Fruit fly (Drosophila melanogaster): ENCODE measurements around the gene CG12729.

The CG12729 gene

dm6 chrX:5873164-5873563 lies 28.1 kb downstream of the CG12729 start, which contains the start of gene GAA1 (continued):
- TF ChIP-seq CG2678 (tag; optimal IDR thresholded peaks at IDR 0.05) (no peak), CG1024 (GFP tag; IDR thresholded peaks at IDR 0.05) (no peak), onecut (GFP tag; IDR thresholded peaks at IDR 0.05) (no peak), psq (GFP tag; optimal IDR thresholded peaks at IDR 0.05) (no peak), CG33557 (GFP tag; optimal IDR thresholded peaks at IDR 0.05) (no peak), Mad (GFP tag; optimal IDR thresholded peaks at IDR 0.05) (no peak), Med (GFP tag) (peak; percentile 40), da (GFP tag; optimal IDR thresholded peaks at IDR 0.05) (no peak), CTCF (GFP tag; optimal IDR thresholded peaks at IDR 0.05) (no peak), CG14965 (GFP tag; optimal IDR thresholded peaks at IDR 0.05; ENCODE audit: borderline replicate concordance) (no peak), CG2120 (GFP tag; optimal IDR thresholded peaks at IDR 0.05) (peak; percentile 26), CG4360 (GFP tag; IDR thresholded peaks at IDR 0.05) (peak; percentile 64; the same call in 1 of the 2 replicates), ap (GFP tag; IDR thresholded peaks at IDR 0.05) (no peak), slbo (GFP tag; IDR thresholded peaks at IDR 0.05) (peak; percentile 43; the same call in 1 of the 2 replicates), wdn (GFP tag; IDR thresholded peaks at IDR 0.05) (no peak), CG4707 (GFP tag; optimal IDR thresholded peaks at IDR 0.05) (no peak), CG16779 (GFP tag; IDR thresholded peaks at IDR 0.05) (no peak), CG15269 (tag; optimal IDR thresholded peaks at IDR 0.05) (no peak), CG17829 (tag; optimal IDR thresholded peaks at IDR 0.05) (peak; percentile 17), CG31365 (tag; optimal IDR thresholded peaks at IDR 0.05) (no peak), CG12391 (tag; optimal IDR thresholded peaks at IDR 0.05) (peak; percentile 44), CG8388 (GFP tag; optimal IDR thresholded peaks at IDR 0.05) (no peak), Meics (GFP tag; optimal IDR thresholded peaks at IDR 0.05) (no peak), CG14014 (GFP tag; IDR thresholded peaks at IDR 0.05) (no peak), esg (GFP tag; conservative IDR thresholded peaks at IDR 0.05) (no peak), CG10274 (GFP tag; optimal IDR thresholded peaks at IDR 0.05) (no peak), hbn (GFP tag; IDR thresholded peaks at IDR 0.05; ENCODE audit: partially characterized antibody) (peak; percentile 78), sob (GFP tag; IDR thresholded peaks at IDR 0.05) (no peak), Ets65A (GFP tag) (no peak), Asciz (GFP tag; optimal IDR thresholded peaks at IDR 0.05) (no peak), Dbx (GFP tag; IDR thresholded peaks at IDR 0.05) (no peak), CG17359 (tag; optimal IDR thresholded peaks at IDR 0.05) (no peak), klu (GFP tag; IDR thresholded peaks at IDR 0.05) (no peak), Xrp1 (GFP tag; IDR thresholded peaks at IDR 0.05) (peak; percentile 42; the same call in 1 of the 2 replicates), gcm (GFP tag; optimal IDR thresholded peaks at IDR 0.05) (peak; percentile 84), schlank (tag; optimal IDR thresholded peaks at IDR 0.05) (no peak), CG17912 (GFP tag; optimal IDR thresholded peaks at IDR 0.05) (no peak), tx (GFP tag; optimal IDR thresholded peaks at IDR 0.05) (no peak), dpn (GFP tag; optimal IDR thresholded peaks at IDR 0.05) (no peak), CG8478 (optimal IDR thresholded peaks at IDR 0.05) (no peak), crp (GFP tag; optimal IDR thresholded peaks at IDR 0.05) (no peak), CG1602 (GFP tag; optimal IDR thresholded peaks at IDR 0.05) (no peak), CoRest (tag; optimal IDR thresholded peaks at IDR 0.05) (peak; percentile 17), HLH3B (GFP tag; IDR thresholded peaks at IDR 0.05) (no peak), CG2202 (tag; optimal IDR thresholded peaks at IDR 0.05) (no peak), MESR4 (GFP tag; optimal IDR thresholded peaks at IDR 0.05) (peak; percentile 40), GATAe (GFP tag; conservative IDR thresholded peaks at IDR 0.05) (no peak), CG6765 (GFP tag; optimal IDR thresholded peaks at IDR 0.05) (no peak), Mes4 (GFP tag; optimal IDR thresholded peaks at IDR 0.05) (no peak), CG33213 (GFP tag; optimal IDR thresholded peaks at IDR 0.05) (no peak), pho (GFP tag; optimal IDR thresholded peaks at IDR 0.05) (no peak), az2 (GFP tag; optimal IDR thresholded peaks at IDR 0.05) (no peak), nerfin-2 (GFP tag; IDR thresholded peaks at IDR 0.05; ENCODE audit: partially characterized antibody) (peak; percentile 94)
